Fruit fly (Drosophila melanogaster): ENCODE data around the gene frc.

frc gene

DNA sequence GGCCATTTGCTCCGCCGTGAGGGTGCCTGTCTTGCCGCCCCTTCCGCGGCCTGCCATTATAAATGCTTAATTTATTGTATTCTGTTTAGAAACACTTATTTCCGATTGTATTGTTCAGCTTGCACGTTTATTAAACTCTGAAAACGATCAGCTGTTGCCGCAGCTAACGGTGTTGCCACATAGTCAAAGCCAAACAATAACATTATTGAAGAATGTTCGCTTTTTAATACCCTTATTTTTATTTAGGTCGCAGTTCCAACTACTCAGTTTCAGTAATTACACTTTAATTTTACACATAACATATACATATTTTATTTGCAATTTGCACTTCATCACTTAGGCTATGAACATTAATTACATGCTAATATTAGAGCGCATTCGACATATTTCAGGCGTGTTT, 6.0 kb downstream of the frc start, which contains the start of gene Polr3G (continued):
- TF ChIP-seq CG15514 (GFP tag; optimal IDR thresholded peaks at IDR 0.05) (peak; percentile 39), grau (tag; optimal IDR thresholded peaks at IDR 0.05) (peak; percentile 33), eyg (GFP tag; optimal IDR thresholded peaks at IDR 0.05) (peak; percentile 7), ro (GFP tag; IDR thresholded peaks at IDR 0.05) (no peak), CG4424 (GFP tag; optimal IDR thresholded peaks at IDR 0.05) (peak; percentile 23), CG30020 (tag; optimal IDR thresholded peaks at IDR 0.05) (peak; percentile 14), Aef1 (GFP tag; IDR thresholded peaks at IDR 0.05) (no peak), CG17359 (tag; optimal IDR thresholded peaks at IDR 0.05) (peak; percentile 4), usp (GFP tag; optimal IDR thresholded peaks at IDR 0.05) (no peak), CG9932 (GFP tag; IDR thresholded peaks at IDR 0.05) (peak; percentile 16; the same call in 1 of the 2 replicates), gcm (GFP tag; optimal IDR thresholded peaks at IDR 0.05) (peak; percentile 4), zfh1 (GFP tag; IDR thresholded peaks at IDR 0.05) (peak; percentile 27; the same call in 2 of the 3 replicates), MESR4 (GFP tag; optimal IDR thresholded peaks at IDR 0.05) (peak; percentile 41), CG11504 (tag; optimal IDR thresholded peaks at IDR 0.05) (peak; percentile 6), row (GFP tag; IDR thresholded peaks at IDR 0.05) (peak; percentile 83), CG1529 (GFP tag; optimal IDR thresholded peaks at IDR 0.05) (no peak), GATAe (GFP tag; conservative IDR thresholded peaks at IDR 0.05) (no peak), CG14014 (GFP tag; IDR thresholded peaks at IDR 0.05) (0 out of 2 replicates have a peak, but pooled peaks have one; percentile 22), CG12391 (tag; optimal IDR thresholded peaks at IDR 0.05) (peak; percentile 49), pzg (GFP tag; optimal IDR thresholded peaks at IDR 0.05) (peak; percentile 39), unpg (GFP tag; optimal IDR thresholded peaks at IDR 0.05) (peak; percentile 9), CG1792 (GFP tag; optimal IDR thresholded peaks at IDR 0.05) (no peak), mam (GFP tag; optimal IDR thresholded peaks at IDR 0.05) (no peak), CG4404 (GFP tag; IDR thresholded peaks at IDR 0.05) (no peak), CG9215 (GFP tag; IDR thresholded peaks at IDR 0.05) (no peak), CG13424 (tag; optimal IDR thresholded peaks at IDR 0.05) (peak; percentile 15), CG17385 (GFP tag; optimal IDR thresholded peaks at IDR 0.05) (peak; percentile 25), vvl (GFP tag; IDR thresholded peaks at IDR 0.05) (peak; percentile 44; the same call in 1 of the 2 replicates), Dp (GFP tag; optimal IDR thresholded peaks at IDR 0.05) (peak; percentile 1), Fer2 (tag; optimal IDR thresholded peaks at IDR 0.05) (no peak), CG34376 (GFP tag; optimal IDR thresholded peaks at IDR 0.05) (peak; percentile 23), trem (tag; optimal IDR thresholded peaks at IDR 0.05) (peak; percentile 32), CG6254 (GFP tag; optimal IDR thresholded peaks at IDR 0.05) (no peak), stwl (tag; optimal IDR thresholded peaks at IDR 0.05) (peak; percentile 28), chif (GFP tag; optimal IDR thresholded peaks at IDR 0.05) (peak in 1 of 2 experiments; percentile 2), lilli (GFP tag; optimal IDR thresholded peaks at IDR 0.05) (peak; percentile 48), BEAF-32 (GFP tag; optimal IDR thresholded peaks at IDR 0.05) (peak; percentile 11), al (GFP tag; IDR thresholded peaks at IDR 0.05) (no peak), Max (GFP tag; optimal IDR thresholded peaks at IDR 0.05) (no peak), CG12769 (tag; optimal IDR thresholded peaks at IDR 0.05) (peak; percentile 29), sens (GFP tag) (peak; percentile 86), Hr3 (GFP tag; optimal IDR thresholded peaks at IDR 0.05) (peak; percentile 50), nerfin-1 (tag; optimal IDR thresholded peaks at IDR 0.05) (no peak), Med (GFP tag) (peak; percentile 80), CG2712 (tag; optimal IDR thresholded peaks at IDR 0.05) (peak; percentile 8), Bdp1 (GFP tag; optimal IDR thresholded peaks at IDR 0.05) (no peak), CG8290 (GFP tag; optimal IDR thresholded peaks at IDR 0.05) (no peak), CG8290 (tag; optimal IDR thresholded peaks at IDR 0.05) (peak in 1 of 2 experiments; percentile 36), Hr51 (GFP tag; optimal IDR thresholded peaks at IDR 0.05) (peak in 1 of 2 experiments; percentile 19), CG14050 (GFP tag; IDR thresholded peaks at IDR 0.05) (no peak), Six4 (GFP tag; optimal IDR thresholded peaks at IDR 0.05) (peak; percentile 8)
